Fruit fly (Drosophila melanogaster) whole organism, embryonic: ENCODE results near the gene dysc.

Experiments
- Atf-2 ChIP-seq: fragments of 200-800 bp; sonication (Bioruptor generic); optimal IDR thresholded peaks from 2 replicates; lab custom pipeline; 2016; ENCODE audit warnings: missing biosample characterization, missing genetic modification characterization
- Awh ChIP-seq: fragments of 200-800 bp; sonication (Bioruptor generic); IDR thresholded peaks from 2 replicates; pipeline ENCODE4, ENCODE4 v1.3.6; 2022; ENCODE audit warnings: missing biosample characterization, missing genetic modification characterization
- C15 ChIP-seq: fragments of 200-800 bp; sonication (Bioruptor generic); IDR thresholded peaks from 3 replicates; pipeline ENCODE4 v1.3.6; 2022; ENCODE audit warnings: missing biosample characterization, missing genetic modification characterization
- CG10431 ChIP-seq: fragments of 200-800 bp; sonication (Bioruptor generic); optimal IDR thresholded peaks from 3 replicates; lab custom pipeline; 2018; ENCODE audit warnings: missing biosample characterization, mild to moderate bottlenecking, missing genetic modification characterization
- CG11560 ChIP-seq: fragments of 200-800 bp; sonication (Bioruptor generic); IDR thresholded peaks from 3 replicates; pipeline ENCODE4 v1.3.6; 2022; ENCODE audit warnings: missing biosample characterization, missing genetic modification characterization
- CG11723 ChIP-seq: fragments of 200-800 bp; sonication (Bioruptor generic); optimal IDR thresholded peaks from 2 replicates; lab custom pipeline; 2017; ENCODE audit warnings: missing biosample characterization, mild to moderate bottlenecking, missing genetic modification characterization
- CG13287 ChIP-seq: fragments of 200-800 bp; sonication (Bioruptor generic); IDR thresholded peaks from 2 replicates; pipeline ENCODE4 v1.3.6; 2022; ENCODE audit warnings: missing biosample characterization, missing genetic modification characterization; ENCODE audit not compliant: partially characterized antibody
- CG15073 ChIP-seq: fragments of 200-800 bp; sonication (Bioruptor generic); optimal IDR thresholded peaks from 2 replicates; lab custom pipeline; 2016; ENCODE audit warnings: missing biosample characterization, missing genetic modification characterization
- CG17385 ChIP-seq: fragments of 200-800 bp; sonication (Bioruptor generic); optimal IDR thresholded peaks from 3 replicates; lab custom pipeline; 2018; ENCODE audit warnings: missing biosample characterization, mild to moderate bottlenecking, missing genetic modification characterization
- CG17568 ChIP-seq: fragments of 200-800 bp; sonication (Bioruptor generic); optimal IDR thresholded peaks from 2 replicates; lab custom pipeline; 2018; ENCODE audit warnings: missing biosample characterization, mild to moderate bottlenecking, missing genetic modification characterization, moderate library complexity
- CG17612 ChIP-seq: fragments of 200-800 bp; sonication (Bioruptor generic); IDR thresholded peaks from 2 replicates; pipeline ENCODE4 v1.3.6; 2022; ENCODE audit warnings: missing biosample characterization, missing genetic modification characterization
- CG1792 ChIP-seq: fragments of 200-800 bp; sonication (Bioruptor generic); optimal IDR thresholded peaks from 2 replicates; lab custom pipeline; 2016; ENCODE audit warnings: missing biosample characterization, missing genetic modification characterization
- CG2712 ChIP-seq: fragments of 200-800 bp; optimal IDR thresholded peaks from 3 replicates; lab custom pipeline; 2019; ENCODE audit warnings: missing biosample characterization, mild to moderate bottlenecking, missing genetic modification characterization, moderate library complexity
- CG43689 ChIP-seq: fragments of 200-800 bp; sonication (Bioruptor generic); IDR thresholded peaks from 2 replicates; pipeline ENCODE4 v1.3.6; 2022; ENCODE audit warnings: missing biosample characterization, missing genetic modification characterization
- CG4820 ChIP-seq: fragments of 200-800 bp; sonication (Bioruptor generic); optimal IDR thresholded peaks from 3 replicates; lab custom pipeline; 2016; ENCODE audit warnings: missing biosample characterization, missing genetic modification characterization
- CG5953 ChIP-seq: fragments of 200-800 bp; sonication (Bioruptor generic); IDR thresholded peaks from 2 replicates; pipeline ENCODE4 v1.3.6; 2022; ENCODE audit warnings: missing biosample characterization, missing genetic modification characterization
- CG6175 ChIP-seq: fragments of 200-800 bp; sonication (Bioruptor generic); IDR thresholded peaks from 3 replicates; pipeline ENCODE4 v1.3.6; 2022; ENCODE audit warnings: missing biosample characterization, missing genetic modification characterization
- CG6791 ChIP-seq: fragments of 200-800 bp; sonication (Bioruptor generic); IDR thresholded peaks from 3 replicates; pipeline ENCODE4 v1.3.6; 2022; ENCODE audit warnings: missing biosample characterization, missing genetic modification characterization; ENCODE audit not compliant: partially characterized antibody
- CG8359 ChIP-seq: fragments of 200-800 bp; sonication (Bioruptor generic); optimal IDR thresholded peaks from 2 replicates; lab custom pipeline; 2017; ENCODE audit warnings: missing biosample characterization, mild to moderate bottlenecking, missing genetic modification characterization, borderline replicate concordance
- CG9215 ChIP-seq: fragments of 200-800 bp; sonication (Bioruptor generic); IDR thresholded peaks from 2 replicates; pipeline ENCODE4 v1.3.6; 2022; ENCODE audit warnings: missing biosample characterization, missing genetic modification characterization
- CG9817 ChIP-seq: fragments of 200-800 bp; sonication (Bioruptor generic); optimal IDR thresholded peaks from 2 replicates; lab custom pipeline; 2018; ENCODE audit warnings: missing biosample characterization, mild to moderate bottlenecking, missing genetic modification characterization, moderate library complexity
- CG9876 ChIP-seq: fragments of 200-800 bp; sonication (Bioruptor generic); optimal IDR thresholded peaks from 2 replicates; lab custom pipeline; 2016; ENCODE audit warnings: missing biosample characterization, missing genetic modification characterization
- Dll ChIP-seq: fragments of 200-800 bp; sonication (Bioruptor generic); IDR thresholded peaks from 4 replicates; pipeline ENCODE4 v1.3.6; 2022; ENCODE audit warnings: missing biosample characterization, missing genetic modification characterization; ENCODE audit not compliant: partially characterized antibody
- Dp ChIP-seq: fragments of 200-800 bp; sonication (Bioruptor generic); optimal IDR thresholded peaks from 2 replicates; lab custom pipeline; 2018; ENCODE audit warnings: missing biosample characterization, mild to moderate bottlenecking, missing genetic modification characterization, moderate library complexity
- Fer3 ChIP-seq: fragments of 200-800 bp; sonication (Bioruptor generic); optimal IDR thresholded peaks from 2 replicates; lab custom pipeline; 2018; ENCODE audit warnings: missing biosample characterization, mild to moderate bottlenecking, missing genetic modification characterization, moderate library complexity
- NK7.1 ChIP-seq: fragments of 200-800 bp; sonication (Bioruptor generic); optimal IDR thresholded peaks from 3 replicates; lab custom pipeline; 2016; ENCODE audit warnings: missing biosample characterization, missing genetic modification characterization
- Nf-YC ChIP-seq: fragments of 200-800 bp; optimal IDR thresholded peaks from 3 replicates; lab custom pipeline; 2019; ENCODE audit warnings: missing biosample characterization, mild to moderate bottlenecking, missing genetic modification characterization, moderate library complexity
- Oli ChIP-seq: fragments of 200-800 bp; sonication (Bioruptor generic); optimal IDR thresholded peaks from 2 replicates; lab custom pipeline; 2018; ENCODE audit warnings: missing biosample characterization, mild to moderate bottlenecking, missing genetic modification characterization, moderate library complexity
- Rfx ChIP-seq: fragments of 200-800 bp; sonication (Bioruptor generic); IDR thresholded peaks from 2 replicates; pipeline ENCODE4 v1.3.6; 2022; ENCODE audit warnings: missing biosample characterization, missing genetic modification characterization
- Sin3A ChIP-seq: fragments of >200 bp; optimal IDR thresholded peaks from 2 replicates; lab custom pipeline; 2018
- Stat92E ChIP-seq, 3 experiments: fragments of >200 bp in 2 of 3; fragments of 200-800 bp in 1 of 3; sonication (Bioruptor generic) in 1 of 3; optimal IDR thresholded peaks; 2 replicates each; lab custom pipeline; 2017 to 2019; ENCODE audit warnings: missing biosample characterization in 3 of 3, missing genetic modification characterization in 3 of 3, mild to moderate bottlenecking in 1 of 3, moderate library complexity in 1 of 3
- ap ChIP-seq: fragments of 200-800 bp; sonication (Bioruptor generic); IDR thresholded peaks from 2 replicates; pipeline ENCODE4 v1.3.6; 2022; ENCODE audit warnings: missing biosample characterization, missing genetic modification characterization
- bigmax ChIP-seq: fragments of 200-800 bp; sonication (Bioruptor generic); optimal IDR thresholded peaks from 2 replicates; lab custom pipeline; 2018; ENCODE audit warnings: missing biosample characterization, mild to moderate bottlenecking, missing genetic modification characterization
- br ChIP-seq: fragments of >200 bp; optimal IDR thresholded peaks from 2 replicates; lab custom pipeline; 2017
- cato ChIP-seq: fragments of 200-800 bp; sonication (Bioruptor generic); optimal IDR thresholded peaks from 2 replicates; lab custom pipeline; 2016; ENCODE audit warnings: missing biosample characterization, missing genetic modification characterization, borderline replicate concordance
- chm ChIP-seq: fragments of 200-800 bp; sonication (Bioruptor generic); IDR thresholded peaks from 2 replicates; pipeline ENCODE4 v1.3.6; 2022; ENCODE audit warnings: missing biosample characterization, missing genetic modification characterization
- dan ChIP-seq: fragments of 200-800 bp; sonication (Bioruptor generic); IDR thresholded peaks from 2 replicates; pipeline ENCODE4 v1.3.6; 2022; ENCODE audit warnings: missing biosample characterization, missing genetic modification characterization
- dm ChIP-seq: fragments of 200-800 bp; sonication (Bioruptor generic); optimal IDR thresholded peaks from 3 replicates; lab custom pipeline; 2016; ENCODE audit warnings: missing biosample characterization, missing genetic modification characterization
- eve ChIP-seq, 2 experiments: fragments of >200 bp; optimal IDR thresholded peaks; 2 replicates each; lab custom pipeline; 2017; ENCODE audit warnings: missing biosample characterization in 2 of 2, missing genetic modification characterization in 2 of 2
- fd3F ChIP-seq: fragments of 200-800 bp; sonication (Bioruptor generic); optimal IDR thresholded peaks from 2 replicates; lab custom pipeline; 2018; ENCODE audit warnings: missing biosample characterization, mild to moderate bottlenecking, missing genetic modification characterization, moderate library complexity
- jing ChIP-seq: fragments of 200-800 bp; sonication (Bioruptor generic); optimal IDR thresholded peaks from 2 replicates; lab custom pipeline; 2018; ENCODE audit warnings: missing biosample characterization, mild to moderate bottlenecking, missing genetic modification characterization
- luna ChIP-seq: fragments of 200-800 bp; sonication (Bioruptor generic); optimal IDR thresholded peaks from 2 replicates; lab custom pipeline; 2016; ENCODE audit warnings: missing biosample characterization, missing genetic modification characterization
- psq ChIP-seq: fragments of 200-800 bp; sonication (Bioruptor generic); optimal IDR thresholded peaks from 2 replicates; lab custom pipeline; 2017; ENCODE audit warnings: missing biosample characterization, missing genetic modification characterization
- repo ChIP-seq: fragments of 200-800 bp; sonication (Bioruptor generic); optimal IDR thresholded peaks from 2 replicates; lab custom pipeline; 2016; ENCODE audit warnings: missing biosample characterization, missing genetic modification characterization
- sim ChIP-seq: fragments of 200-800 bp; sonication (Bioruptor generic); IDR thresholded peaks from 2 replicates; pipeline ENCODE4 v1.3.6; 2022; ENCODE audit warnings: missing biosample characterization, missing genetic modification characterization
- sug ChIP-seq: fragments of 200-800 bp; optimal IDR thresholded peaks from 2 replicates; lab custom pipeline; 2019; ENCODE audit warnings: missing biosample characterization, mild to moderate bottlenecking, missing genetic modification characterization, moderate library complexity
- tap ChIP-seq: fragments of 200-800 bp; optimal IDR thresholded peaks from 3 replicates; lab custom pipeline; 2019; ENCODE audit warnings: missing biosample characterization, mild to moderate bottlenecking, missing genetic modification characterization, moderate library complexity
- tin ChIP-seq: fragments of 200-800 bp; sonication (Bioruptor generic); optimal IDR thresholded peaks from 3 replicates; lab custom pipeline; 2016; ENCODE audit warnings: missing biosample characterization, missing genetic modification characterization
- tio ChIP-seq: fragments of 200-800 bp; sonication (Bioruptor generic); optimal IDR thresholded peaks from 2 replicates; lab custom pipeline; 2017; ENCODE audit warnings: missing biosample characterization, missing genetic modification characterization, inconsistent platforms
- trem ChIP-seq: fragments of 200-800 bp; optimal IDR thresholded peaks from 3 replicates; lab custom pipeline; 2019; ENCODE audit warnings: missing biosample characterization, mild to moderate bottlenecking, missing genetic modification characterization, moderate library complexity
- yki ChIP-seq: fragments of >200 bp; optimal IDR thresholded peaks from 3 replicates; lab custom pipeline; 2018

dysc gene

dm6 chr3L:13938470-13939150 is 35.6 kb upstream of the dysc start (continued):
- peak; percentile 76 for TF ChIP-seq CG9215 (GFP tag; lab: Robert Waterston, UW)
- TF ChIP-seq CG8359 (GFP tag; lab: Kevin White, UChicago): peak; percentile 74
- peak; percentile 91 for TF ChIP-seq Atf-2
- TF ChIP-seq tio (GFP tag; lab: Kevin White, UChicago): peak; percentile 95
- peak; percentile 92 for TF ChIP-seq CG11723
- TF ChIP-seq repo: peak; percentile 85
- no peak for TF ChIP-seq ap (GFP tag; lab: Robert Waterston, UW)
- no peak for TF ChIP-seq CG17612 (GFP tag; lab: Robert Waterston, UW)
- peak; percentile 74 for TF ChIP-seq tap
- TF ChIP-seq Rfx: no peak
- TF ChIP-seq Awh (GFP tag; lab: Robert Waterston, UW): 0 out of 2 replicates have a peak, but pooled peaks have one; percentile 43
- peak; percentile 66 for TF ChIP-seq CG9817 (tag; lab: Kevin White, UChicago)
- peak; percentile 58 for TF ChIP-seq CG10431 (GFP tag; lab: Kevin White, UChicago)
- no peak for TF ChIP-seq CG5953 (GFP tag; lab: Robert Waterston, UW)
- peak; percentile 64; the same call in 2 of the 3 replicates for TF ChIP-seq CG11560 (tag; lab: Robert Waterston, UW)
- TF ChIP-seq tin (GFP tag; lab: Kevin White, UChicago): peak; percentile 90
- peak; percentile 77 for TF ChIP-seq dm (GFP tag; lab: Kevin White, UChicago)
- peak; percentile 66 for TF ChIP-seq jing
- peak; percentile 70 for TF ChIP-seq trem (tag; lab: Kevin White, UChicago)
- 0 out of 3 replicates have a peak, but pooled peaks have one; percentile 41 for TF ChIP-seq CG6791 (GFP tag; lab: Robert Waterston, UW)
- peak; percentile 83 for TF ChIP-seq cato (GFP tag; lab: Kevin White, UChicago)
- peak; percentile 85 for TF ChIP-seq CG4820 (GFP tag; lab: Kevin White, UChicago)
- TF ChIP-seq Sin3A: no peak
- TF ChIP-seq CG2712: peak; percentile 91
- TF ChIP-seq Stat92E (GFP tag; optimal IDR thresholded peaks at IDR 0.05; lab: Kevin White, UChicago): no peak
- no peak for TF ChIP-seq Dp (GFP tag; lab: Kevin White, UChicago)
- peak; percentile 66 for TF ChIP-seq CG9876 (GFP tag; lab: Kevin White, UChicago)
- peak; percentile 87 for TF ChIP-seq CG1792 (GFP tag; lab: Kevin White, UChicago)
- no peak for TF ChIP-seq yki (lab: Kevin White, UChicago)
- no peak for TF ChIP-seq eve (GFP tag; optimal IDR thresholded peaks at IDR 0.05; lab: Kevin White, UChicago)
- TF ChIP-seq Fer3 (tag; lab: Kevin White, UChicago): peak; percentile 74
- no peak for TF ChIP-seq CG6175 (GFP tag; lab: Robert Waterston, UW)
- TF ChIP-seq CG17568: peak; percentile 83
- TF ChIP-seq NK7.1 (GFP tag; lab: Kevin White, UChicago): peak; percentile 87
- peak; percentile 84 for TF ChIP-seq fd3F (GFP tag; lab: Kevin White, UChicago)
- peak; percentile 43 for TF ChIP-seq psq (GFP tag; lab: Kevin White, UChicago)
- TF ChIP-seq dan (GFP tag; lab: Robert Waterston, UW): no peak
- TF ChIP-seq CG13287 (GFP tag; lab: Robert Waterston, UW): no peak
- TF ChIP-seq Nf-YC (tag; lab: Kevin White, UChicago): peak; percentile 89
- TF ChIP-seq CG15073: no peak
- TF ChIP-seq chm (GFP tag; lab: Robert Waterston, UW): no peak; the same call in none of the 2 replicates
- TF ChIP-seq sug (tag; lab: Kevin White, UChicago): peak; percentile 91
- peak; percentile 85 for TF ChIP-seq luna (GFP tag; lab: Kevin White, UChicago)
- TF ChIP-seq bigmax (GFP tag; lab: Kevin White, UChicago): no peak
- TF ChIP-seq C15: no peak
- TF ChIP-seq br: no peak
- peak; percentile 86 for TF ChIP-seq CG17385
- TF ChIP-seq sim: no peak
- peak; percentile 11; the same call in 1 of the 2 replicates for TF ChIP-seq CG43689
- peak; percentile 95 for TF ChIP-seq Oli
- TF ChIP-seq Dll: no peak
